Worm (Caenorhabditis elegans): ENCODE data around the gene Y43F8B.24.

DNA sequence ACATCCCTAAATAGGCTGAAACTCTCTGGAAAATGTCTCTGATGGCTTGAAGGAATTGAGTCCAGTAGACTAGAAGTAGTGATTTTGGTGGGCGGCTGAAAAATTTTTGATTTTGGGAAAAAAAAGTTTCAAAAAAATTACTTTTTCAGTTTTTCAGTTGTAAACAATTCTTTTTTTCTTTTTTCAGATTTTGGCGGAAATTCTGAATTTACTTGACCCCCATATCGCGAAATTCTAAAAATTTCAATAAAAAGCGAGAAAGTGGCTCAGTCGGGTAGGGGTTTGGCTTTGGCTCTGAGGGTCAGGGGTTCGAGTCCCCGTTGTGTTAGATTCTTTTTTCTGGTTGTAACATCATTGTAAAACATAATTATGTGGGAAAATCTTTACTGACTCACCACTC, 26.2 kb upstream of the Y43F8B.24 start, which contains the start of gene srw-85:
- TF ChIP-seq lin-35 (GFP tag; optimal IDR thresholded peaks at IDR 0.05) (no peak), ceh-88 (GFP tag; IDR thresholded peaks at IDR 0.05) (no peak)

Measured in whole organism, L1 larva.